Fruit fly (Drosophila melanogaster): ENCODE data around the gene NUCB1.

- no peak for TF ChIP-seq CG15336 (GFP tag; IDR thresholded peaks at IDR 0.05)
- TF ChIP-seq Sox102F (GFP tag; optimal IDR thresholded peaks at IDR 0.05): no peak
- no peak for TF ChIP-seq CG8632 (GFP tag; optimal IDR thresholded peaks at IDR 0.05)
- TF ChIP-seq Ets21C (GFP tag; optimal IDR thresholded peaks at IDR 0.05): no peak
Observed at dm6 chr3L:17804511-17804910, 2.4 kb upstream of the NUCB1 start, which contains the start of gene ais.
